Fruit fly (Drosophila melanogaster) whole organism, embryonic: Measurements from ENCODE around the gene Dop2R.

Experiments
- Atf3 ChIP-seq: fragments of 200-800 bp; sonication (Bioruptor generic); optimal IDR thresholded peaks from 3 replicates; lab custom pipeline; 2016; ENCODE audit warnings: missing biosample characterization, missing genetic modification characterization
- BEAF-32 ChIP-seq: fragments of 200-800 bp; sonication (Bioruptor generic); optimal IDR thresholded peaks from 3 replicates; lab custom pipeline; 2017; ENCODE audit warnings: missing biosample characterization, missing genetic modification characterization, mild to moderate bottlenecking, moderate library complexity, missing genetic modification reagents
- CG11560 ChIP-seq: fragments of 200-800 bp; sonication (Bioruptor generic); IDR thresholded peaks from 3 replicates; pipeline ENCODE4 v1.3.6; 2022; ENCODE audit warnings: missing biosample characterization, missing genetic modification characterization
- CG12219 ChIP-seq: fragments of 200-800 bp; sonication (Bioruptor generic); optimal IDR thresholded peaks from 3 replicates; lab custom pipeline; 2018; ENCODE audit warnings: missing biosample characterization, mild to moderate bottlenecking, missing genetic modification characterization
- CG14860 ChIP-seq: fragments of 200-800 bp; sonication (Bioruptor generic); IDR thresholded peaks from 3 replicates; pipeline ENCODE4 v1.3.6; 2022; ENCODE audit warnings: missing biosample characterization, missing genetic modification characterization; ENCODE audit not compliant: partially characterized antibody
- CG16813 ChIP-seq: fragments of 200-800 bp; sonication (Bioruptor generic); IDR thresholded peaks from 3 replicates; pipeline ENCODE4 v1.3.6; 2022; ENCODE audit warnings: missing biosample characterization, missing genetic modification characterization; ENCODE audit not compliant: partially characterized antibody
- CG18599 ChIP-seq: fragments of 200-800 bp; sonication (Bioruptor generic); optimal IDR thresholded peaks from 3 replicates; lab custom pipeline; 2017; ENCODE audit warnings: missing biosample characterization, missing genetic modification characterization, mild to moderate bottlenecking, moderate library complexity, missing genetic modification reagents
- CG2202 ChIP-seq: fragments of 200-800 bp; sonication (Bioruptor generic); optimal IDR thresholded peaks from 2 replicates; lab custom pipeline; 2018; ENCODE audit warnings: missing biosample characterization, mild to moderate bottlenecking, missing genetic modification characterization
- CG3281 ChIP-seq: fragments of 200-800 bp; sonication (Bioruptor generic); optimal IDR thresholded peaks from 3 replicates; lab custom pipeline; 2017; ENCODE audit warnings: missing biosample characterization, mild to moderate bottlenecking, missing genetic modification characterization
- CG34224 ChIP-seq: fragments of 200-800 bp; sonication (Bioruptor generic); IDR thresholded peaks from 3 replicates; pipeline ENCODE4 v1.3.6; 2022; ENCODE audit warnings: missing biosample characterization, missing genetic modification characterization; ENCODE audit not compliant: partially characterized antibody
- CG4820 ChIP-seq: fragments of 200-800 bp; sonication (Bioruptor generic); optimal IDR thresholded peaks from 3 replicates; lab custom pipeline; 2016; ENCODE audit warnings: missing biosample characterization, missing genetic modification characterization
- CG6689 ChIP-seq: fragments of 200-800 bp; sonication (Bioruptor generic); IDR thresholded peaks from 2 replicates; pipeline ENCODE4 v1.3.6; 2022; ENCODE audit warnings: missing biosample characterization, missing genetic modification characterization
- CG6813 ChIP-seq: fragments of 200-800 bp; sonication (Bioruptor generic); optimal IDR thresholded peaks from 2 replicates; lab custom pipeline; 2017; ENCODE audit warnings: missing biosample characterization, missing genetic modification characterization, mild to moderate bottlenecking, moderate library complexity, missing genetic modification reagents
- CG8290 ChIP-seq, 3 experiments: fragments of 200-800 bp; sonication (Bioruptor generic); optimal IDR thresholded peaks; 2 replicates each; lab custom pipeline; 2016 to 2019; ENCODE audit warnings: missing biosample characterization in 3 of 3, missing genetic modification characterization in 3 of 3, mild to moderate bottlenecking in 2 of 3, moderate library complexity in 1 of 3
- CG9727 ChIP-seq: fragments of 200-800 bp; sonication (Bioruptor generic); optimal IDR thresholded peaks from 3 replicates; lab custom pipeline; 2017; ENCODE audit warnings: missing biosample characterization, mild to moderate bottlenecking, missing genetic modification characterization
- D19B ChIP-seq: fragments of 200-800 bp; sonication (Bioruptor generic); optimal IDR thresholded peaks from 2 replicates; lab custom pipeline; 2017; ENCODE audit warnings: missing biosample characterization, mild to moderate bottlenecking, missing genetic modification characterization
- Dfd ChIP-seq, 2 experiments: fragments of >200 bp; optimal IDR thresholded peaks; 2 replicates each; lab custom pipeline; 2017; ENCODE audit warnings: missing biosample characterization in 2 of 2, missing genetic modification characterization in 2 of 2
- Dref ChIP-seq: fragments of 200-800 bp; sonication (Bioruptor generic); IDR thresholded peaks from 2 replicates; pipeline ENCODE4 v1.3.6; 2022; ENCODE audit warnings: missing biosample characterization, missing genetic modification characterization
- Gsc ChIP-seq: fragments of 200-800 bp; sonication (Bioruptor generic); IDR thresholded peaks from 2 replicates; pipeline ENCODE4 v1.3.6; 2022; ENCODE audit warnings: missing biosample characterization, missing genetic modification characterization
- HLH4C ChIP-seq: fragments of 200-800 bp; sonication (Bioruptor generic); IDR thresholded peaks from 3 replicates; pipeline ENCODE4 v1.3.6; 2022; ENCODE audit warnings: missing biosample characterization, missing genetic modification characterization; ENCODE audit not compliant: partially characterized antibody
- Hey ChIP-seq: fragments of 200-800 bp; sonication (Bioruptor generic); optimal IDR thresholded peaks from 3 replicates; lab custom pipeline; 2018; ENCODE audit warnings: missing biosample characterization, mild to moderate bottlenecking, missing genetic modification characterization
- Lpt ChIP-seq: fragments of >200 bp; optimal IDR thresholded peaks from 2 replicates; lab custom pipeline; 2018; ENCODE audit warnings: missing biosample characterization, missing genetic modification characterization
- Mad ChIP-seq: fragments of 200-800 bp; sonication (Bioruptor generic); optimal IDR thresholded peaks from 2 replicates; lab custom pipeline; 2016; ENCODE audit warnings: missing biosample characterization, missing genetic modification characterization
- Meics ChIP-seq: fragments of 200-800 bp; sonication (Bioruptor generic); optimal IDR thresholded peaks from 2 replicates; lab custom pipeline; 2017; ENCODE audit warnings: missing biosample characterization, mild to moderate bottlenecking, missing genetic modification characterization
- Mrtf ChIP-seq: fragments of 200-800 bp; sonication (Bioruptor generic); IDR thresholded peaks from 3 replicates; pipeline ENCODE4 v1.3.6; 2022; ENCODE audit warnings: missing biosample characterization, missing genetic modification characterization
- Oaz ChIP-seq: fragments of 200-800 bp; sonication (Bioruptor generic); IDR thresholded peaks from 2 replicates; pipeline ENCODE4 v1.3.6; 2022; ENCODE audit warnings: missing biosample characterization, missing genetic modification characterization
- Trl ChIP-seq, 3 experiments: fragments of >200 bp in 2 of 3; fragments of 200-800 bp in 1 of 3; sonication (Bioruptor generic) in 1 of 3; optimal IDR thresholded peaks; 2 replicates in 1 of 3; 3 replicates in 2 of 3; lab custom pipeline; 2016 to 2017; ENCODE audit warnings: missing biosample characterization in 1 of 3, missing genetic modification characterization in 1 of 3
- amos ChIP-seq: fragments of 200-800 bp; sonication (Bioruptor generic); IDR thresholded peaks from 2 replicates; pipeline ENCODE4 v1.3.6; 2022; ENCODE audit warnings: missing biosample characterization, missing genetic modification characterization; ENCODE audit not compliant: partially characterized antibody
- aop ChIP-seq: fragments of 200-800 bp; sonication (Bioruptor generic); IDR thresholded peaks from 2 replicates; pipeline ENCODE4 v1.3.6; 2022; ENCODE audit warnings: missing biosample characterization, missing genetic modification characterization
- bcd ChIP-seq: fragments of 200-800 bp; sonication (Bioruptor generic); optimal IDR thresholded peaks from 2 replicates; lab custom pipeline; 2017; ENCODE audit warnings: missing biosample characterization, mild to moderate bottlenecking, missing genetic modification characterization
- bigmax ChIP-seq: fragments of 200-800 bp; sonication (Bioruptor generic); optimal IDR thresholded peaks from 2 replicates; lab custom pipeline; 2018; ENCODE audit warnings: missing biosample characterization, mild to moderate bottlenecking, missing genetic modification characterization
- danr ChIP-seq: fragments of 200-800 bp; sonication (Bioruptor generic); IDR thresholded peaks from 2 replicates; pipeline ENCODE4 v1.3.6; 2022; ENCODE audit warnings: missing biosample characterization, missing genetic modification characterization
- ewg ChIP-seq: fragments of 200-800 bp; sonication (Bioruptor generic); optimal IDR thresholded peaks from 3 replicates; lab custom pipeline; 2017; ENCODE audit warnings: mild to moderate bottlenecking, missing biosample characterization, missing genetic modification reagents, missing genetic modification characterization
- knrl ChIP-seq: fragments of 200-800 bp; sonication (Bioruptor generic); IDR thresholded peaks from 3 replicates; pipeline ENCODE4 v1.3.6; 2022; ENCODE audit warnings: missing biosample characterization, missing genetic modification characterization; ENCODE audit not compliant: partially characterized antibody
- lbe ChIP-seq: fragments of 200-800 bp; sonication (Bioruptor generic); optimal IDR thresholded peaks from 2 replicates; lab custom pipeline; 2016; ENCODE audit warnings: missing biosample characterization, mild to moderate bottlenecking, missing genetic modification characterization
- mld ChIP-seq: fragments of 200-800 bp; sonication (Bioruptor generic); IDR thresholded peaks from 3 replicates; pipeline ENCODE4 v1.3.6; 2022; ENCODE audit warnings: missing biosample characterization, missing genetic modification characterization; ENCODE audit not compliant: partially characterized antibody
- pzg ChIP-seq: fragments of 200-800 bp; sonication (Bioruptor generic); optimal IDR thresholded peaks from 3 replicates; lab custom pipeline; 2018; ENCODE audit warnings: missing biosample characterization, mild to moderate bottlenecking, missing genetic modification characterization, moderate library complexity
- ranshi ChIP-seq: fragments of 200-800 bp; sonication (Bioruptor generic); IDR thresholded peaks from 2 replicates; pipeline ENCODE4 v1.3.6; 2022; ENCODE audit warnings: missing biosample characterization, missing genetic modification characterization
- stwl ChIP-seq: fragments of 200-800 bp; sonication (Bioruptor generic); optimal IDR thresholded peaks from 3 replicates; lab custom pipeline; 2018; ENCODE audit warnings: missing biosample characterization, mild to moderate bottlenecking, missing genetic modification characterization, moderate library complexity
- vnd ChIP-seq: fragments of 200-800 bp; sonication (Bioruptor generic); IDR thresholded peaks from 3 replicates; pipeline ENCODE4 v1.3.6; 2022; ENCODE audit warnings: missing biosample characterization, missing genetic modification characterization; ENCODE audit not compliant: partially characterized antibody
- z ChIP-seq: fragments of 200-800 bp; sonication (Bioruptor generic); IDR thresholded peaks from 3 replicates; pipeline ENCODE4 v1.3.6; 2022; ENCODE audit warnings: missing biosample characterization, missing genetic modification characterization

Gene Dop2R

dm6 chrX:19960881-19961347 lies 101.6 kb downstream of the Dop2R start, which contains the start of gene Nep3:
Nep3 (plus strand) TSS chrX:19961297.
- TF ChIP-seq CG12219 (no peak), Trl (optimal IDR thresholded peaks at IDR 0.05; lab: Kevin White, UChicago) (peak in 1 of 2 experiments; percentile 5), Trl (GFP tag; optimal IDR thresholded peaks at IDR 0.05; lab: Kevin White, UChicago) (no peak), Lpt (GFP tag; lab: Kevin White, UChicago) (no peak), CG11560 (tag; lab: Robert Waterston, UW) (peak; percentile 71; the same call in 2 of the 3 replicates), Mad (GFP tag; lab: Kevin White, UChicago) (no peak), Meics (GFP tag; lab: Kevin White, UChicago) (no peak), ranshi (GFP tag; lab: Robert Waterston, UW) (no peak), Mrtf (GFP tag; lab: Robert Waterston, UW) (no peak), CG18599 (GFP tag; lab: Kevin White, UChicago) (no peak), CG8290 (GFP tag; optimal IDR thresholded peaks at IDR 0.05; lab: Kevin White, UChicago) (no peak), CG8290 (tag; optimal IDR thresholded peaks at IDR 0.05; lab: Kevin White, UChicago) (peak in 1 of 2 experiments; percentile 10), CG4820 (no peak), Dfd (GFP tag; optimal IDR thresholded peaks at IDR 0.05; lab: Kevin White, UChicago) (no peak), stwl (tag; lab: Kevin White, UChicago) (no peak), amos (peak; percentile 20; the same call in 1 of the 2 replicates), Hey (tag; lab: Kevin White, UChicago) (no peak), Gsc (no peak), CG6689 (GFP tag; lab: Robert Waterston, UW) (no peak), Oaz (GFP tag; lab: Robert Waterston, UW) (no peak), bcd (no peak), knrl (0 out of 3 replicates have a peak, but pooled peaks have one; percentile 29), CG34224 (GFP tag; lab: Robert Waterston, UW) (no peak), BEAF-32 (peak; percentile 11), mld (GFP tag; lab: Robert Waterston, UW) (no peak), z (peak; percentile 72; the same call in 2 of the 3 replicates), Atf3 (GFP tag; lab: Kevin White, UChicago) (no peak), lbe (GFP tag; lab: Kevin White, UChicago) (no peak), pzg (GFP tag; lab: Kevin White, UChicago) (peak; percentile 35), ewg (GFP tag; lab: Kevin White, UChicago) (peak; percentile 98), CG9727 (no peak), CG2202 (tag; lab: Kevin White, UChicago) (no peak), CG6813 (GFP tag; lab: Kevin White, UChicago) (no peak), Dref (GFP tag; lab: Robert Waterston, UW) (peak; percentile 38; the same call in 1 of the 2 replicates), bigmax (GFP tag; lab: Kevin White, UChicago) (no peak), aop (GFP tag; lab: Robert Waterston, UW) (no peak)

- TF ChIP-seq D19B (GFP tag; lab: Kevin White, UChicago) (peak; percentile 45), CG14860 (GFP tag; lab: Robert Waterston, UW) (peak; percentile 50; the same call in 2 of the 3 replicates), CG16813 (GFP tag; lab: Robert Waterston, UW) (peak; percentile 63), CG3281 (GFP tag; lab: Kevin White, UChicago) (no peak), vnd (GFP tag; lab: Robert Waterston, UW) (peak; percentile 24; the same call in 1 of the 3 replicates), HLH4C (GFP tag; lab: Robert Waterston, UW) (peak; percentile 72), danr (GFP tag; lab: Robert Waterston, UW) (no peak)
Measured at dm6 chrX:19959353-19959969, 103.0 kb downstream of the Dop2R start, which contains the start of gene CG12655. CG12655 (minus strand) TSS chrX:19959403.
